Worm (Caenorhabditis elegans): ENCODE results near the gene fbxb-55.

DNA sequence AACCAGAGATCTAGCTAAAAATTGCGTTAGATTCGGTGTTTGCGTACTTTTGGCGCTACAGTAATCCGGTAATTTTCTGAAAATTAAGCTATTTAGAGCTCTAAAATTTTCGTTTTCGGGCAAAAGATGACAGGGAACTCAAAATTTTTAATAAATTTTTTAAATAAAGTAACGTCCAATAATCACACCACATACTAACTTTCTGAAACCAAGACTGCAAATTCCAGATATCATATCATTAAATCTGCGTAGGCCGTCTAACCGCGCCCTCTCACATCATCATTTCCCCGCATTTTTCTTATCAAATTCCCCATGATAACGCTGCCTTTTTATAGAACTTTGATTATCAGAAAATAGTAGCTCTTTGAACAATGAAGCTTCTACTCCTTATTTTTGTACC, 48.9 kb downstream of the fbxb-55 start, which contains the start of gene drd-50:
- TF ChIP-seq lin-13 (tag; optimal IDR thresholded peaks at IDR 0.05) (no peak), hlh-1 (tag; optimal IDR thresholded peaks at IDR 0.05) (no peak), lsy-2 (tag; optimal IDR thresholded peaks at IDR 0.05) (no peak), nhr-76 (tag; optimal IDR thresholded peaks at IDR 0.05) (no peak), sptf-1 (tag; optimal IDR thresholded peaks at IDR 0.05) (no peak), unc-62 (GFP tag; optimal IDR thresholded peaks at IDR 0.05) (no peak), unc-39 (tag; optimal IDR thresholded peaks at IDR 0.05) (no peak), mab-5 (tag; optimal IDR thresholded peaks at IDR 0.05) (no peak), nhr-12 (tag; optimal IDR thresholded peaks at IDR 0.05) (no peak), unc-120 (tag; optimal IDR thresholded peaks at IDR 0.05; ENCODE audit: poor library complexity, severe bottlenecking) (no peak), tbx-8 (GFP tag; optimal IDR thresholded peaks at IDR 0.05) (no peak), elt-1 (tag; optimal IDR thresholded peaks at IDR 0.05; ENCODE audit: borderline replicate concordance, insufficient read depth) (no peak), pha-4 (tag; optimal IDR thresholded peaks at IDR 0.05) (no peak)
